Fruit fly (Drosophila melanogaster): ENCODE results near the gene CG13284.
A peak's percentile ranks its signal among the peaks of the same experiment; 100 is the strongest.

CG13284 gene

DNA sequence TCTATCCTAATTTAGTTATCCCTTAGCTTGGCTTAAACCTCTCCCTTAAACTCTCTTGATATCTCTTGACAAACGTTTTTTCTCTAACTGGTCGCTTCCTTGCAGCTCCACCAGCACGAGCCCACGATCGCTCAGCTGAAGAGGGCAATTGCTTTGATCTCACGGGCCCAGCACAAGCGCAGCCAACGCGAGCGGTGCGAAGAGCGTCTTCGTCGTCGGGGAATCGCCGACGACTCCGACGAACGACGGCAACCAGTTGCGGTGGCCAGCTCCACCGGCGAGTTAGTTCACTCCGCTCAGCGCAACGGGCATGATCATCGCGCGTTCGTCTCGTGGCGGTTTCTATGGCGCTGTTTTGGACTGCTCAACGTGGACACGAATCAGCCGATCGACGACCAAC is 32.4 kb upstream of the CG13284 start (continued):
- TF ChIP-seq amos (GFP tag; IDR thresholded peaks at IDR 0.05; ENCODE audit: partially characterized antibody) = peak; percentile 35; the same call in 1 of the 2 replicates
- no peak for TF ChIP-seq knrl (GFP tag; IDR thresholded peaks at IDR 0.05; ENCODE audit: partially characterized antibody)
- peak; percentile 43 for TF ChIP-seq sug (tag; optimal IDR thresholded peaks at IDR 0.05)
- no peak for TF ChIP-seq CG7963 (GFP tag; IDR thresholded peaks at IDR 0.05; ENCODE audit: partially characterized antibody)
- no peak for TF ChIP-seq CG8944 (GFP tag; optimal IDR thresholded peaks at IDR 0.05)
- TF ChIP-seq odd (GFP tag; optimal IDR thresholded peaks at IDR 0.05) = no peak
- no peak for TF ChIP-seq Hr39 (optimal IDR thresholded peaks at IDR 0.05)
- TF ChIP-seq Ada2b (GFP tag; IDR thresholded peaks at IDR 0.05) = no peak
- peak; percentile 10 for TF ChIP-seq caup (GFP tag; optimal IDR thresholded peaks at IDR 0.05; ENCODE audit: severe bottlenecking)
- TF ChIP-seq bigmax (GFP tag; optimal IDR thresholded peaks at IDR 0.05) = no peak
- no peak; the same call in 1 of the 2 replicates for TF ChIP-seq CG11085 (GFP tag; IDR thresholded peaks at IDR 0.05)
- TF ChIP-seq hkb (optimal IDR thresholded peaks at IDR 0.05) = no peak
- peak; percentile 37; the same call in 1 of the 2 replicates for TF ChIP-seq hkb (GFP tag; IDR thresholded peaks at IDR 0.05)
- TF ChIP-seq CG16813 (GFP tag; IDR thresholded peaks at IDR 0.05; ENCODE audit: partially characterized antibody) = no peak
- TF ChIP-seq tio (GFP tag; optimal IDR thresholded peaks at IDR 0.05) = no peak
- TF ChIP-seq CG15479 (GFP tag; optimal IDR thresholded peaks at IDR 0.05) = no peak
- TF ChIP-seq shn (GFP tag; optimal IDR thresholded peaks at IDR 0.05) = no peak
- TF ChIP-seq bsh (GFP tag; optimal IDR thresholded peaks at IDR 0.05) = peak in 1 of 2 experiments; percentile 38
- TF ChIP-seq Nf-YB (GFP tag; optimal IDR thresholded peaks at IDR 0.05) = no peak
- no peak for TF ChIP-seq bowl (GFP tag; IDR thresholded peaks at IDR 0.05)
- no peak for TF ChIP-seq Dip3 (GFP tag; optimal IDR thresholded peaks at IDR 0.05)
- peak; percentile 40 for TF ChIP-seq CG12769 (tag; optimal IDR thresholded peaks at IDR 0.05)
- no peak for TF ChIP-seq CoRest (tag; optimal IDR thresholded peaks at IDR 0.05)
- TF ChIP-seq CG1832 (GFP tag; optimal IDR thresholded peaks at IDR 0.05) = no peak
- TF ChIP-seq B-H1 (GFP tag; IDR thresholded peaks at IDR 0.05) = no peak
- no peak for TF ChIP-seq dmrt99B (tag; optimal IDR thresholded peaks at IDR 0.05)
- TF ChIP-seq Lim3 (GFP tag; IDR thresholded peaks at IDR 0.05) = no peak
- no peak for TF ChIP-seq CG10654 (GFP tag; optimal IDR thresholded peaks at IDR 0.05)
- no peak for TF ChIP-seq CG3281 (GFP tag; optimal IDR thresholded peaks at IDR 0.05)
- peak; percentile 25 for TF ChIP-seq mirr (GFP tag; optimal IDR thresholded peaks at IDR 0.05)
- no peak for TF ChIP-seq CG13624 (GFP tag; optimal IDR thresholded peaks at IDR 0.05)
- TF ChIP-seq BEAF-32 (GFP tag; optimal IDR thresholded peaks at IDR 0.05) = peak; percentile 4
- peak; percentile 84 for TF ChIP-seq CG10543 (GFP tag; optimal IDR thresholded peaks at IDR 0.05)
- TF ChIP-seq CG3163 (GFP tag; optimal IDR thresholded peaks at IDR 0.05) = peak; percentile 85
- no peak for TF ChIP-seq ssp (GFP tag; IDR thresholded peaks at IDR 0.05)
- TF ChIP-seq CG9215 (GFP tag; IDR thresholded peaks at IDR 0.05) = no peak
- TF ChIP-seq salm (tag; optimal IDR thresholded peaks at IDR 0.05) = no peak
- TF ChIP-seq C15 (GFP tag; IDR thresholded peaks at IDR 0.05) = no peak
- TF ChIP-seq ham (GFP tag; IDR thresholded peaks at IDR 0.05) = no peak
- TF ChIP-seq CG12071 (GFP tag; optimal IDR thresholded peaks at IDR 0.05) = peak; percentile 15
- TF ChIP-seq CG1233 (GFP tag; optimal IDR thresholded peaks at IDR 0.05) = no peak
- peak; percentile 99 for TF ChIP-seq Deaf1 (tag; optimal IDR thresholded peaks at IDR 0.05)
- TF ChIP-seq CG3847 (GFP tag; IDR thresholded peaks at IDR 0.05) = no peak
- TF ChIP-seq gce (GFP tag; IDR thresholded peaks at IDR 0.05) = no peak
- 0 out of 2 replicates have a peak, but pooled peaks have one; percentile 19 for TF ChIP-seq CG14441 (GFP tag; IDR thresholded peaks at IDR 0.05)
- peak; percentile 4 for TF ChIP-seq CG5180 (GFP tag; optimal IDR thresholded peaks at IDR 0.05)
- TF ChIP-seq CG6175 (GFP tag; IDR thresholded peaks at IDR 0.05) = 0 out of 3 replicates have a peak, but pooled peaks have one; percentile 18
- no peak for TF ChIP-seq tll (GFP tag; optimal IDR thresholded peaks at IDR 0.05)
- peak; percentile 16; the same call in 1 of the 3 replicates for TF ChIP-seq CG34422 (GFP tag; IDR thresholded peaks at IDR 0.05)
- TF ChIP-seq MESR4 (GFP tag; optimal IDR thresholded peaks at IDR 0.05) = no peak
- TF ChIP-seq pfk (GFP tag; optimal IDR thresholded peaks at IDR 0.05) = no peak
